Worm (Caenorhabditis elegans) whole organism, early embryonic: ENCODE results near the gene ZK1307.9.

ENCODE experiments used
- B0310.2 ChIP-seq: sonication (generic microtip); optimal IDR thresholded peaks from 2 replicates; lab custom pipeline; 2016; ENCODE audit warnings: mild to moderate bottlenecking, missing genetic modification characterization, missing compliant biosample characterization
- F13C5.2 ChIP-seq: sonication (generic microtip); optimal IDR thresholded peaks from 2 replicates; lab custom pipeline; 2017; ENCODE audit warnings: mild to moderate bottlenecking, missing genetic modification characterization, inconsistent platforms, missing compliant biosample characterization
- ama-1 ChIP-seq: fragments of 150-350 bp; optimal IDR thresholded peaks from 2 replicates; lab custom pipeline; 2014
- flt-1 ChIP-seq: fragments of 200-800 bp; sonication (Bioruptor generic); IDR thresholded peaks from 2 replicates; pipeline ENCODE4 v1.3.6; 2022; ENCODE audit warnings: missing genetic modification characterization, missing compliant biosample characterization
- hmbx-1 ChIP-seq: sonication (generic microtip); optimal IDR thresholded peaks from 2 replicates; lab custom pipeline; 2016; ENCODE audit warnings: mild to moderate bottlenecking, missing genetic modification characterization, missing compliant biosample characterization
- tbx-11 ChIP-seq: fragments of 200-800 bp; sonication (Bioruptor generic); IDR thresholded peaks from 2 replicates; pipeline ENCODE4 v1.3.6; 2022; ENCODE audit warnings: missing genetic modification characterization, missing compliant biosample characterization
- tbx-37 ChIP-seq: fragments of 200-800 bp; sonication (Bioruptor generic); conservative IDR thresholded peaks from 2 replicates; pipeline ENCODE4 v1.3.6; 2022; ENCODE audit warnings: missing genetic modification reagents, missing genetic modification characterization, missing compliant biosample characterization
- tra-4 ChIP-seq: sonication (generic microtip); optimal IDR thresholded peaks from 2 replicates; lab custom pipeline; 2017; ENCODE audit warnings: missing genetic modification characterization, missing compliant biosample characterization

- TF ChIP-seq tbx-11 (GFP tag; lab: Robert Waterston, UW), result no peak
- no peak for TF ChIP-seq ama-1 (lab: Kevin White, UChicago)
- no peak for TF ChIP-seq hmbx-1 (tag; lab: Kevin White, UChicago)
- no peak for TF ChIP-seq B0310.2 (tag; lab: Kevin White, UChicago)
- TF ChIP-seq tbx-37 (GFP tag; lab: Robert Waterston, UW), result no peak
- TF ChIP-seq flt-1 (GFP tag; lab: Robert Waterston, UW), result no peak
- TF ChIP-seq F13C5.2 (tag; lab: Kevin White, UChicago), result no peak
- TF ChIP-seq tra-4 (tag; lab: Kevin White, UChicago), result no peak
Measured at ce11 chrII:9607137-9607536, 42.2 kb upstream of the ZK1307.9 start.
